Fruit fly (Drosophila melanogaster) whole organism, larva: ENCODE results near the gene Spn28Db.
"Not testable (repeated sequence)": the region's sequence is repeated elsewhere in the genome, so short reads cannot be mapped to it uniquely, and the experiment has no call there.

Experiments used
- noc ChIP-seq: fragments of 200-800 bp; sonication (Bioruptor generic); optimal IDR thresholded peaks from 3 replicates; lab custom pipeline; 2019; ENCODE audit warnings: missing biosample characterization, mild to moderate bottlenecking, missing genetic modification characterization, moderate library complexity

The Spn28Db gene

dm6 chr2L:7875676-7876075, 14.8 kb downstream of the Spn28Db start:
- peak; percentile 33 for TF ChIP-seq noc (tag; lab: Kevin White, UChicago)

DNA sequence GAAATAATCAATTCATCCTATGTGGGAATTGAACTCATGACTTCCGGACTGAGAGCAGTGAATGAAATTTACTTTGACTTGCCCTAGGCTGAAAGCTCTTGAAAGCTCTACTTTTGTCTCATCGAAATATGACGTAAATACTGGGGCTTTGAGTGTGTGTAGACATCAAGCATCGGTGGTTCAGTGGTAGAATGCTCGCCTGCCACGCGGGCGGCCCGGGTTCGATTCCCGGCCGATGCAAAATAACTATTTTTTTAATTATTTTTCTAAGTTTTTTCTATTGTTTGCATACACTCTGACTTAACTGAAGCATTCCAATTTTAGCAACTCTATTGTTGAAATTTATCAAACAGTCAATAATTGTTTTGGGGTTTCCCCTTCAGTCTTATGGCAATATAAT, 17.8 kb downstream of the Spn28Db start:
- no peak for TF ChIP-seq noc (tag; lab: Kevin White, UChicago)

- TF ChIP-seq noc (tag; lab: Kevin White, UChicago): no peak
These were observed 18.5 kb downstream of the Spn28Db start for dm6 chr2L:7871821-7872524.

- no peak for TF ChIP-seq noc (tag; lab: Kevin White, UChicago)
These were observed 19.2 kb downstream of the Spn28Db start, which contains the start of gene Proc for dm6 chr2L:7871332-7871731. TSS of gene Proc (minus strand) at chr2L:7871432.

- TF ChIP-seq noc (tag; lab: Kevin White, UChicago): no peak
These were observed 20.3 kb downstream of the Spn28Db start for dm6 chr2L:7870212-7870611.

DNA sequence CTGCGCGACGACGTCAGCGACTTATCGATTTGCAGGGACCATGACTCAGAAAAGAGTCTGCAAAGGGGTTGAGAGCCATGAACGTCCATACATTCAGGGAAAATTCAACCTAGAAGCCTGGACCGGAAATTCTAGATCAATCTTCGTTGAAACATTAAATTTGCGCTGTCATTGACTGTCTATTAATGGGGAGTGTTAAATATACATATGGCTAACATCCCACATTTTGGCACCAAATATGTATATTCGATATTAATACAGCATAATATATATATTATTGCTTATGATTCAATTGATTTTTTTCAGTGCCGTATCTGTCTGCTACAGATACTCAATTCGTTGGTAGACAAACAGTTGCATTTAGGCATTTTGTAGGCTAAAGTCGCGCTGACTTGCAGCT, 21.9 kb downstream of the Spn28Db start:
- TF ChIP-seq noc (tag; lab: Kevin White, UChicago): no peak

DNA sequence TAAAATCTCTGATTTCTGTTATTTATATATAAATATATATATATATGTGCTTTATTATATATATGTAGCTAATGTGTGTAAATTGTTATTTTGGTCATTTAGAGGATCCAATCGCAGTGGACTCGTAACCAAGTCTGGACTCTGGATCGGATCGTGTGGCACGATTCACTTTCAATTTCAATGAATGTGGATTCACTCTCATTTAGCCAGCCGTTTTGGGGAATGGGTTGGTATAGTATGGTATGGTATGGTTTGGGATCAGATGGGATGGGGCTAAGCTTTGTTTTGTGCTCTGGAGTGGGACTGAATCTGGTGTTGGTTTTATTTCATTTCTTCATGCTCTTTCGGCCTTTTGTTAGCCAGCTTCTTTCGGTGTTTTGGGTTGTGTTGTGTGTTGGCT, 28.8 kb downstream of the Spn28Db start:
- TF ChIP-seq noc (tag; lab: Kevin White, UChicago): no peak

DNA sequence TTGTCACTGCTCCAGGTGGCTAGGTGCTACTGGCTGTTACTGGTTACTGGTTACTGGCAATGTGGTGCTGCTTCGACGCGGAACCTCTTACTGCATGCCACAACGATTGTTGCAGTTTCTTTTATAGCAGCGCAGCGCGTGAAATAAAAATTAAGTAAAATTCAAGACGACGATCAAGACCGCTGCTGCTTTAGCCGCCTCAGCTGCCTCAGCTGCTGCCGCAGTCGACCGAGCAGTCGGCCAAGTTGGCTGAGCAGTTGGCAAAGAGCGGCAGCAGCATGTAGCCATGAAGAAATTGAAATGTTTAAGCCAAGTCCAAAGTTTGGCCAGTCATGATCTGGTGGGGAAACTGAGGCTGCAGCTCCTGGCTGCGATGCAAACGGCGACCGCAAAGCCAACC, 29.8 kb downstream of the Spn28Db start, which contains the start of gene TwdlE:
TwdlE (minus strand) TSS at position 101 of the 400 bp plus-strand sequence.
- TF ChIP-seq noc (tag; lab: Kevin White, UChicago): no peak

dm6 chr2L:7856380-7857127, 34.0 kb downstream of the Spn28Db start, which contains the start of gene lectin-28C:
TSS of gene lectin-28C (plus strand) at chr2L:7857077.
- TF ChIP-seq noc (tag; lab: Kevin White, UChicago): not testable (repeated sequence)

DNA sequence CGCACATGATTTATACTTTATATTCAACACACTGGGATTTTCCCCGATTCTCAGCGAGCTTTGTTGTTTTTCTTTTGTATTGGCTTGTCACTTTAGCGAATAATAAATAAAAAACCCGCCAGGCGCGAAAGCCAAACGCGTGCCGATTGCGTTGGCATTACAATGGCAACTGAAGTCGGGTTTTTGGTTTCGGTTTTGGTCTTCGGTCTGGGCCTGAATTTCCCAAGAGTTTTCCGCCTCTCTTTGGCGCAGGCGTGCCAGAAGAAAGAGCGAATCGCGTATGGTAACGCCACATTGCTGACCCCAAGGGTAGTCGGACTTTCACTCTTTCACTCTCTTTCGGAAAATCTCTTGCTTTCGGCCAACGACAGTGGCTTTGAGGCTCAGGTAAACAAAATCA, 35.4 kb downstream of the Spn28Db start, which contains the start of gene CG14535:
CG14535 (minus strand) TSS at position 368 of the 400 bp plus-strand sequence.
- no peak for TF ChIP-seq noc (tag; lab: Kevin White, UChicago)

DNA sequence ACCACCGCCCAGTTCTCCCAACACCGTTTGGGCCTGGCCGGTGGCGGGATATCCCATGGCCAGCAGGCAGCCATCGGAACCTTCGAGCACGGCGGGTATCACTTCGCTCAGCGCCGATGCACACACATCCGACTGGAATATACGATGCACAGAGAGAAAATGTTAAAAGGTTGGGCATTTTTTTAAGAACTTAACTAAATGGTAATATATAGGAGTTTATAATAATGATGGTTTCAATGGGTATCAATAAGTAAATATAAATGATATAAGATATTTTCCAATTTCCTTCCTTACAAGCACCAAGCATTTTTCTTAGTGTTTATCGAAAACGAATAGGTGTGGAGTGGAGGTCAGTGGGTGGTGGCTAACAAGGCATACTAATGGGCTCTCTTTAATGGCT, 38.9 kb downstream of the Spn28Db start:
- no peak for TF ChIP-seq noc (tag; lab: Kevin White, UChicago)

DNA sequence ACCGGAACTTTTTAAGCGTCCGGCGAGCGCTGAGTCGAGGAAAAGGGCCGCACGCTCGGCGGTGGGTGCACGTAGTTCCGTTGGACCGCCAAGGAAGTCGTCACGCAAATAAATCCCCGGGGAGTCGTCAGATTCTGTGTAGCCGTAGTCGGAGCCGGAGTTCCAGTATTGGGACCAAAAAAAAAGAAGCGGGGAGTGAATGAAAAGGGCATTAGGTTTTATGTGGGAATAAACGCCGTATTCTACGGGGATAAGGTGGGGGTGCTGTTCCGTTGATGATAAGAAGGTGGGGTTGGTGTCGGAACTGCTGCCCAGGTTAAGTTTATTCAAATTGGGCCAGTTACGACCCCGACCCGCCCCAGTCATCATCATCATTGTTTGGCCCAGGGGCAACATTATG, 40.1 kb downstream of the Spn28Db start:
- no peak for TF ChIP-seq noc (tag; lab: Kevin White, UChicago)

DNA sequence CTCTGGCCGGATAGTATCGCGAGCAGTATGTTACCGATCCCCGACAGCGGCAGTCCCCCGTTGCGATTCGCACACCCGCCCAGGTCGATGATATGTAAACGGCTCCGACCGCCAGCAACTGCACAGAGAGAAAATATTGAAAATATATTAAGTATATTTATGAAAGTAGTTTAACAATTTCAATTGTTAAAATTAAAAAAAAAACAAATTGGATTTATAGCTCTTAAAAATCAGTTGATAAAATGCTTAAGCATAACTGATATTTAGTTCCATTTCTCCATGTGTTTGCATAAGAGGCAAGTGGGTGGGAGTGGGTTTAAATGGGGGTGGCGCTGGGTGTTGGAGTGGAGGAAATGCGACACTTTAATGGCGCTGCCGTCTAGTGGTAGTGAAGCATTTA, 41.0 kb downstream of the Spn28Db start:
- TF ChIP-seq noc (tag; lab: Kevin White, UChicago): no peak

DNA sequence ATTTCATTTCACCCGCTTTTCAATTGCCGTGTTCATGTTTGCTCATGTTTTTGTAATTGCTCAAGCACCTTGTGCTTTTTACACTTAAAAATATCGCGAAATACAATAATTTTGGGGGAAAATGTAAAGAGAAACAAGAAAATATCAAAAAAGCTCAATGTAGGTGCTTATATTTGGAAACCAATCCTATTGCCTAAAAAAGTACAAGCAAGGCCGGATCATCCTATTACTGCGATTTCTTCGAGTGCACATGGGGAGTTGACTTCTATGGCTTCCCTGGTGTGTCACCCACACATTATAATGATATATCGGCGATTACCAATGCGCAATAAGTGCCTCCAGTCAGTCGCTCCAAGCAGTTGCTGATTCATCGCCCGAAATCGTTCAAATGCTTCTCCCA, 49.3 kb downstream of the Spn28Db start:
- TF ChIP-seq noc (tag; lab: Kevin White, UChicago): no peak

dm6 chr2L:7840152-7840551, 50.4 kb downstream of the Spn28Db start, which contains the start of gene CG14537:
TSS of gene CG14537 (plus strand) at chr2L:7840452.
- TF ChIP-seq noc (tag; lab: Kevin White, UChicago): no peak
